Worm (Caenorhabditis elegans) whole organism, L2 larva: ENCODE measurements around the gene srz-96.

Experiments used
- R02D3.7 ChIP-seq: fragments of 150-350 bp; optimal IDR thresholded peaks from 2 replicates; lab custom pipeline; 2014; ENCODE audit warnings: missing biosample characterization, missing genetic modification characterization
- egl-27 ChIP-seq: sonication (generic microtip); optimal IDR thresholded peaks from 3 replicates; lab custom pipeline; 2017; ENCODE audit warnings: missing biosample characterization, missing genetic modification reagents, missing genetic modification characterization
- gmeb-1 ChIP-seq: fragments of 150-350 bp; optimal IDR thresholded peaks from 2 replicates; lab custom pipeline; 2014; ENCODE audit warnings: missing biosample characterization, missing genetic modification characterization
- lsy-2 ChIP-seq, 2 experiments: fragments of 150-350 bp in 1 of 2; sonication (generic microtip) in 1 of 2; optimal IDR thresholded peaks; 2 replicates each; lab custom pipeline; 2014 to 2017; ENCODE audit warnings: missing biosample characterization in 2 of 2, missing genetic modification characterization in 2 of 2
- nhr-11 ChIP-seq: fragments of 150-350 bp; optimal IDR thresholded peaks from 2 replicates; lab custom pipeline; 2014; ENCODE audit warnings: missing biosample characterization, missing genetic modification characterization
- nhr-77 ChIP-seq: fragments of 150-350 bp; optimal IDR thresholded peaks from 2 replicates; lab custom pipeline; 2014; ENCODE audit warnings: missing biosample characterization, missing genetic modification characterization
- sma-9 ChIP-seq, 2 experiments: fragments of 150-350 bp in 1 of 2; sonication (generic microtip) in 1 of 2; optimal IDR thresholded peaks; 2 replicates each; lab custom pipeline; 2014 to 2016; ENCODE audit warnings: missing genetic modification characterization in 2 of 2, mild to moderate bottlenecking in 1 of 2, missing biosample characterization in 1 of 2, missing compliant biosample characterization in 1 of 2, missing genetic modification reagents in 1 of 2, moderate library complexity in 1 of 2
- snpc-4 ChIP-seq: fragments of 150-350 bp; optimal IDR thresholded peaks from 2 replicates; lab custom pipeline; 2014; ENCODE audit warnings: missing biosample characterization, missing genetic modification characterization

- no peak for TF ChIP-seq nhr-11 (tag; lab: Kevin White, UChicago)
- no peak for TF ChIP-seq nhr-77 (tag; lab: Kevin White, UChicago)
- TF ChIP-seq sma-9 (GFP tag; optimal IDR thresholded peaks at IDR 0.05; lab: Kevin White, UChicago) = no peak
- TF ChIP-seq sma-9 (tag; optimal IDR thresholded peaks at IDR 0.05; lab: Kevin White, UChicago) = no peak
- TF ChIP-seq R02D3.7 (tag; lab: Kevin White, UChicago) = no peak
- TF ChIP-seq lsy-2 (tag; optimal IDR thresholded peaks at IDR 0.05; lab: Kevin White, UChicago) = no peak
- TF ChIP-seq snpc-4 (tag; lab: Kevin White, UChicago) = no peak
- no peak for TF ChIP-seq gmeb-1
- TF ChIP-seq egl-27 (tag; lab: Kevin White, UChicago) = no peak
Measured at ce11 chrV:17206469-17206868, 7.4 kb downstream of the srz-96 start.
